Fruit fly (Drosophila melanogaster) whole organism, embryonic: ENCODE measurements around the gene sesB.
A peak's percentile ranks its signal among the peaks of the same experiment; 100 is the strongest.

Experiments
- B-H2 ChIP-seq: fragments of 200-800 bp; sonication (Bioruptor generic); optimal IDR thresholded peaks from 2 replicates; lab custom pipeline; 2018; ENCODE audit warnings: missing biosample characterization, mild to moderate bottlenecking, missing genetic modification characterization
- Bgb ChIP-seq: fragments of 200-800 bp; sonication (Bioruptor generic); IDR thresholded peaks from 2 replicates; pipeline ENCODE4 v1.3.6; 2022; ENCODE audit warnings: missing biosample characterization, missing genetic modification characterization; ENCODE audit not compliant: partially characterized antibody
- Bteb2 ChIP-seq: fragments of 200-800 bp; sonication (Bioruptor generic); optimal IDR thresholded peaks from 2 replicates; lab custom pipeline; 2016; ENCODE audit warnings: missing biosample characterization, missing genetic modification characterization
- C15 ChIP-seq: fragments of 200-800 bp; sonication (Bioruptor generic); IDR thresholded peaks from 3 replicates; pipeline ENCODE4 v1.3.6; 2022; ENCODE audit warnings: missing biosample characterization, missing genetic modification characterization
- CG10543 ChIP-seq: fragments of 200-800 bp; sonication (Bioruptor generic); optimal IDR thresholded peaks from 3 replicates; lab custom pipeline; 2017; ENCODE audit warnings: missing biosample characterization, mild to moderate bottlenecking, missing genetic modification characterization, moderate library complexity
- CG11560 ChIP-seq: fragments of 200-800 bp; sonication (Bioruptor generic); IDR thresholded peaks from 3 replicates; pipeline ENCODE4 v1.3.6; 2022; ENCODE audit warnings: missing biosample characterization, missing genetic modification characterization
- CG12071 ChIP-seq: fragments of 200-800 bp; sonication (Bioruptor generic); optimal IDR thresholded peaks from 3 replicates; lab custom pipeline; 2018; ENCODE audit warnings: missing biosample characterization, mild to moderate bottlenecking, missing genetic modification characterization
- CG12219 ChIP-seq: fragments of 200-800 bp; sonication (Bioruptor generic); optimal IDR thresholded peaks from 3 replicates; lab custom pipeline; 2018; ENCODE audit warnings: missing biosample characterization, mild to moderate bottlenecking, missing genetic modification characterization
- CG13287 ChIP-seq: fragments of 200-800 bp; sonication (Bioruptor generic); IDR thresholded peaks from 2 replicates; pipeline ENCODE4 v1.3.6; 2022; ENCODE audit warnings: missing biosample characterization, missing genetic modification characterization; ENCODE audit not compliant: partially characterized antibody
- CG13894 ChIP-seq: fragments of 200-800 bp; sonication (Bioruptor generic); optimal IDR thresholded peaks from 3 replicates; lab custom pipeline; 2018; ENCODE audit warnings: missing biosample characterization, mild to moderate bottlenecking, missing genetic modification characterization, moderate library complexity
- CG15269 ChIP-seq: fragments of 200-800 bp; sonication (Bioruptor generic); optimal IDR thresholded peaks from 2 replicates; lab custom pipeline; 2018; ENCODE audit warnings: missing biosample characterization, mild to moderate bottlenecking, missing genetic modification characterization, moderate library complexity
- CG15514 ChIP-seq: fragments of 200-800 bp; sonication (Bioruptor generic); optimal IDR thresholded peaks from 3 replicates; lab custom pipeline; 2017; ENCODE audit warnings: missing biosample characterization, missing genetic modification characterization, mild to moderate bottlenecking, moderate library complexity, missing genetic modification reagents
- CG16813 ChIP-seq: fragments of 200-800 bp; sonication (Bioruptor generic); IDR thresholded peaks from 3 replicates; pipeline ENCODE4 v1.3.6; 2022; ENCODE audit warnings: missing biosample characterization, missing genetic modification characterization; ENCODE audit not compliant: partially characterized antibody
- CG17359 ChIP-seq: fragments of 200-800 bp; sonication (Bioruptor generic); optimal IDR thresholded peaks from 3 replicates; lab custom pipeline; 2018; ENCODE audit warnings: missing biosample characterization, mild to moderate bottlenecking, missing genetic modification characterization, moderate library complexity
- CG17568 ChIP-seq: fragments of 200-800 bp; sonication (Bioruptor generic); optimal IDR thresholded peaks from 2 replicates; lab custom pipeline; 2018; ENCODE audit warnings: missing biosample characterization, mild to moderate bottlenecking, missing genetic modification characterization, moderate library complexity
- CG33213 ChIP-seq: fragments of 200-800 bp; sonication (Bioruptor generic); optimal IDR thresholded peaks from 3 replicates; lab custom pipeline; 2016; ENCODE audit warnings: missing biosample characterization, missing genetic modification characterization
- CG3407 ChIP-seq: fragments of 200-800 bp; sonication (Bioruptor generic); optimal IDR thresholded peaks from 2 replicates; lab custom pipeline; 2018; ENCODE audit warnings: missing biosample characterization, mild to moderate bottlenecking, missing genetic modification characterization
- CG34376 ChIP-seq: fragments of 200-800 bp; sonication (Bioruptor generic); optimal IDR thresholded peaks from 2 replicates; lab custom pipeline; 2018; ENCODE audit warnings: missing biosample characterization, mild to moderate bottlenecking, missing genetic modification characterization
- CG4282 ChIP-seq: fragments of 200-800 bp; sonication (Bioruptor generic); optimal IDR thresholded peaks from 2 replicates; lab custom pipeline; 2016; ENCODE audit warnings: missing biosample characterization, missing genetic modification characterization
- CG6791 ChIP-seq: fragments of 200-800 bp; sonication (Bioruptor generic); IDR thresholded peaks from 3 replicates; pipeline ENCODE4 v1.3.6; 2022; ENCODE audit warnings: missing biosample characterization, missing genetic modification characterization; ENCODE audit not compliant: partially characterized antibody
- CG7987 ChIP-seq: fragments of 200-800 bp; sonication (Bioruptor generic); optimal IDR thresholded peaks from 2 replicates; lab custom pipeline; 2018; ENCODE audit warnings: missing biosample characterization, mild to moderate bottlenecking, missing genetic modification characterization, moderate library complexity
- CG8478 ChIP-seq: fragments of >200 bp; optimal IDR thresholded peaks from 2 replicates; lab custom pipeline; 2018
- CG9609 ChIP-seq: fragments of 200-800 bp; sonication (Bioruptor generic); optimal IDR thresholded peaks from 3 replicates; lab custom pipeline; 2016; ENCODE audit warnings: missing biosample characterization, missing genetic modification characterization
- CG9727 ChIP-seq: fragments of 200-800 bp; sonication (Bioruptor generic); optimal IDR thresholded peaks from 3 replicates; lab custom pipeline; 2017; ENCODE audit warnings: missing biosample characterization, mild to moderate bottlenecking, missing genetic modification characterization
- CG9932 ChIP-seq: fragments of 200-800 bp; sonication (Bioruptor generic); IDR thresholded peaks from 2 replicates; pipeline ENCODE4 v1.3.6; 2022; ENCODE audit warnings: missing biosample characterization, missing genetic modification characterization
- Dll ChIP-seq: fragments of 200-800 bp; sonication (Bioruptor generic); IDR thresholded peaks from 4 replicates; pipeline ENCODE4 v1.3.6; 2022; ENCODE audit warnings: missing biosample characterization, missing genetic modification characterization; ENCODE audit not compliant: partially characterized antibody
- Eip74EF ChIP-seq, 2 experiments: fragments of 200-800 bp in 1 of 2; fragments of >200 bp in 1 of 2; sonication (Bioruptor generic) in 1 of 2; optimal IDR thresholded peaks; 2 replicates each; lab custom pipeline; 2017 to 2019; ENCODE audit warnings: missing biosample characterization in 2 of 2, missing genetic modification characterization in 2 of 2, mild to moderate bottlenecking in 1 of 2, moderate library complexity in 1 of 2
- HLH54F ChIP-seq: fragments of 200-800 bp; sonication (Bioruptor generic); optimal IDR thresholded peaks from 3 replicates; lab custom pipeline; 2016; ENCODE audit warnings: missing biosample characterization, missing genetic modification characterization
- Hr3 ChIP-seq: fragments of 200-800 bp; sonication (Bioruptor generic); optimal IDR thresholded peaks from 3 replicates; lab custom pipeline; 2016; ENCODE audit warnings: missing biosample characterization, missing genetic modification characterization
- Hr39 ChIP-seq: fragments of >200 bp; optimal IDR thresholded peaks from 2 replicates; lab custom pipeline; 2017
- Hr51 ChIP-seq, 2 experiments: fragments of 200-800 bp; sonication (Bioruptor generic); optimal IDR thresholded peaks; 2 replicates in 1 of 2; 3 replicates in 1 of 2; lab custom pipeline; 2016 to 2018; ENCODE audit warnings: missing biosample characterization in 2 of 2, missing genetic modification characterization in 2 of 2, mild to moderate bottlenecking in 1 of 2, moderate library complexity in 1 of 2
- Poxn ChIP-seq: fragments of 200-800 bp; sonication (Bioruptor generic); IDR thresholded peaks from 2 replicates; pipeline ENCODE4 v1.3.6; 2022; ENCODE audit warnings: missing biosample characterization, missing genetic modification characterization
- TFAM ChIP-seq: fragments of 200-800 bp; sonication (Bioruptor generic); optimal IDR thresholded peaks from 2 replicates; lab custom pipeline; 2017; ENCODE audit warnings: missing biosample characterization, missing genetic modification characterization, inconsistent platforms
- Usf ChIP-seq: fragments of 200-800 bp; sonication (Bioruptor generic); optimal IDR thresholded peaks from 2 replicates; lab custom pipeline; 2017; ENCODE audit warnings: missing genotype, missing biosample characterization, missing genetic modification characterization
- cad ChIP-seq: fragments of >200 bp; optimal IDR thresholded peaks from 2 replicates; lab custom pipeline; 2017; ENCODE audit warnings: missing biosample characterization, missing genetic modification characterization
- ci ChIP-seq: fragments of 200-800 bp; sonication (Bioruptor generic); IDR thresholded peaks from 3 replicates; pipeline ENCODE4 v1.3.6; 2022; ENCODE audit warnings: missing biosample characterization, missing genetic modification characterization
- crol ChIP-seq: fragments of 200-800 bp; sonication (Bioruptor generic); IDR thresholded peaks from 2 replicates; pipeline ENCODE4 v1.3.6; 2022; ENCODE audit warnings: missing biosample characterization, missing genetic modification characterization
- dmrt11E ChIP-seq: fragments of 200-800 bp; sonication (Bioruptor generic); optimal IDR thresholded peaks from 3 replicates; lab custom pipeline; 2018; ENCODE audit warnings: missing biosample characterization, mild to moderate bottlenecking, missing genetic modification characterization, moderate library complexity
- gcm ChIP-seq: fragments of 200-800 bp; sonication (Bioruptor generic); optimal IDR thresholded peaks from 2 replicates; lab custom pipeline; 2019; ENCODE audit warnings: missing biosample characterization, mild to moderate bottlenecking, missing genetic modification characterization, moderate library complexity
- grau ChIP-seq: fragments of 200-800 bp; optimal IDR thresholded peaks from 3 replicates; lab custom pipeline; 2019; ENCODE audit warnings: missing biosample characterization, mild to moderate bottlenecking, missing genetic modification characterization, moderate library complexity
- grn ChIP-seq: fragments of 200-800 bp; sonication (Bioruptor generic); optimal IDR thresholded peaks from 3 replicates; lab custom pipeline; 2017; ENCODE audit warnings: missing biosample characterization, missing genetic modification characterization
- knrl ChIP-seq: fragments of 200-800 bp; sonication (Bioruptor generic); IDR thresholded peaks from 3 replicates; pipeline ENCODE4 v1.3.6; 2022; ENCODE audit warnings: missing biosample characterization, missing genetic modification characterization; ENCODE audit not compliant: partially characterized antibody
- mam ChIP-seq: fragments of 200-800 bp; sonication (Bioruptor generic); optimal IDR thresholded peaks from 3 replicates; lab custom pipeline; 2016; ENCODE audit warnings: missing biosample characterization, missing genetic modification characterization
- pho ChIP-seq: fragments of 200-800 bp; sonication (Bioruptor generic); optimal IDR thresholded peaks from 2 replicates; lab custom pipeline; 2016; ENCODE audit warnings: missing biosample characterization, missing genetic modification characterization
- pnt ChIP-seq: fragments of 200-800 bp; sonication (Bioruptor generic); optimal IDR thresholded peaks from 3 replicates; lab custom pipeline; 2016; ENCODE audit warnings: missing biosample characterization, missing genetic modification characterization
- pros ChIP-seq: fragments of 200-800 bp; sonication (Bioruptor generic); optimal IDR thresholded peaks from 3 replicates; lab custom pipeline; 2019; ENCODE audit warnings: missing biosample characterization, mild to moderate bottlenecking, missing genetic modification characterization, moderate library complexity
- pzg ChIP-seq: fragments of 200-800 bp; sonication (Bioruptor generic); optimal IDR thresholded peaks from 3 replicates; lab custom pipeline; 2018; ENCODE audit warnings: missing biosample characterization, mild to moderate bottlenecking, missing genetic modification characterization, moderate library complexity
- sisA ChIP-seq: fragments of 200-800 bp; sonication (Bioruptor generic); IDR thresholded peaks from 2 replicates; pipeline ENCODE4 v1.3.6; 2022; ENCODE audit warnings: missing biosample characterization, missing genetic modification characterization

Gene sesB

dm6 chrX:10762959-10763883 is 23.5 kb downstream of the sesB start (continued):
- peak; percentile 65; the same call in 2 of the 3 replicates for TF ChIP-seq ci (GFP tag; lab: Robert Waterston, UW)
- no peak for TF ChIP-seq mam
- TF ChIP-seq HLH54F (GFP tag; lab: Kevin White, UChicago), result no peak
- peak in 1 of 2 experiments; percentile 61 for TF ChIP-seq Hr51 (GFP tag; optimal IDR thresholded peaks at IDR 0.05; lab: Kevin White, UChicago)
- no peak for TF ChIP-seq dmrt11E (tag; lab: Kevin White, UChicago)
- peak; percentile 39 for TF ChIP-seq CG13894 (tag; lab: Kevin White, UChicago)
- peak; percentile 7 for TF ChIP-seq pho (GFP tag; lab: Kevin White, UChicago)
- TF ChIP-seq cad, result no peak
- TF ChIP-seq TFAM (GFP tag; lab: Kevin White, UChicago), result no peak
- TF ChIP-seq crol, result peak; percentile 97
- no peak for TF ChIP-seq CG12219 (GFP tag; lab: Kevin White, UChicago)
- TF ChIP-seq C15 (GFP tag; lab: Robert Waterston, UW), result no peak
- TF ChIP-seq sisA, result no peak
- TF ChIP-seq CG15514 (GFP tag; lab: Kevin White, UChicago), result peak; percentile 16
- peak; percentile 47 for TF ChIP-seq CG15269 (tag; lab: Kevin White, UChicago)
- no peak for TF ChIP-seq CG33213
- no peak for TF ChIP-seq knrl (GFP tag; lab: Robert Waterston, UW)
- peak; percentile 13 for TF ChIP-seq Hr3 (GFP tag; lab: Kevin White, UChicago)
- TF ChIP-seq CG8478 (lab: Kevin White, UChicago), result no peak
- TF ChIP-seq Eip74EF (GFP tag; optimal IDR thresholded peaks at IDR 0.05; lab: Kevin White, UChicago), result no peak
- TF ChIP-seq CG9932 (GFP tag; lab: Robert Waterston, UW), result no peak
- TF ChIP-seq CG16813 (GFP tag; lab: Robert Waterston, UW), result no peak
- TF ChIP-seq Dll (GFP tag; lab: Robert Waterston, UW), result no peak
- no peak for TF ChIP-seq CG11560
- TF ChIP-seq CG10543 (GFP tag; lab: Kevin White, UChicago), result peak; percentile 70
- TF ChIP-seq CG4282 (GFP tag; lab: Kevin White, UChicago), result no peak
- TF ChIP-seq Bteb2 (GFP tag; lab: Kevin White, UChicago), result no peak
- TF ChIP-seq CG17359 (tag; lab: Kevin White, UChicago), result peak; percentile 22
- no peak for TF ChIP-seq pnt (GFP tag; lab: Kevin White, UChicago)
- TF ChIP-seq gcm (GFP tag; lab: Kevin White, UChicago), result peak; percentile 83
- no peak for TF ChIP-seq CG3407 (GFP tag; lab: Kevin White, UChicago)
- TF ChIP-seq CG7987 (GFP tag; lab: Kevin White, UChicago), result no peak
- TF ChIP-seq grau (tag; lab: Kevin White, UChicago), result peak; percentile 53
- TF ChIP-seq CG9727, result peak; percentile 59
- peak; percentile 68 for TF ChIP-seq pros (GFP tag; lab: Kevin White, UChicago)
- peak; percentile 24; the same call in 1 of the 2 replicates for TF ChIP-seq Bgb (GFP tag; lab: Robert Waterston, UW)
- TF ChIP-seq CG9609, result no peak
- TF ChIP-seq B-H2 (GFP tag; lab: Kevin White, UChicago), result no peak
- no peak for TF ChIP-seq Hr39 (lab: Kevin White, UChicago)
- peak; percentile 36; the same call in 1 of the 2 replicates for TF ChIP-seq CG13287 (GFP tag; lab: Robert Waterston, UW)
- peak; percentile 79 for TF ChIP-seq CG34376 (GFP tag; lab: Kevin White, UChicago)
- peak; percentile 8 for TF ChIP-seq pzg (GFP tag; lab: Kevin White, UChicago)
- no peak for TF ChIP-seq CG12071 (GFP tag; lab: Kevin White, UChicago)
- TF ChIP-seq Usf, result no peak
- TF ChIP-seq CG6791 (GFP tag; lab: Robert Waterston, UW), result no peak
- no peak for TF ChIP-seq CG17568 (GFP tag; lab: Kevin White, UChicago)
- peak; percentile 75 for TF ChIP-seq grn
- no peak for TF ChIP-seq Poxn (GFP tag; lab: Robert Waterston, UW)
